Fruit fly (Drosophila melanogaster): ENCODE results near the gene CG11837.

Gene CG11837

DNA sequence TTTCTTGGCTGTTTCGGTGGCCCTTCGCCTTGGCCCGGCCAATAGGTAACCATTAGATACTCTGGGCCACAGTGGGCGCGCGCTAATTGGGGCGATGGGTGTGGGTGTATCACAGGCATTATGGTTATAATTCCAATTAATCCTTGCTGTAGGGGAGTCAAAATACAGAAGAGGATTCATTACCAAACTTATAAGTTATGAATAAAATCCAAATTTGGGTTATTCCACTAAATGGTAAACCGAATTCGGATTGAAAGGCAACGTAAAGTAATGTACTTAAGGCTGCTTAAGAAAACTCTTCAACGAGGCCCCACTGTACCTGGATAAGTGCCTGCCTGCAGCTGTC lies 40.3 kb downstream of the CG11837 start (continued):
- TF ChIP-seq CG16813 (GFP tag; IDR thresholded peaks at IDR 0.05; ENCODE audit: partially characterized antibody), result no peak
- TF ChIP-seq Dfd (GFP tag; optimal IDR thresholded peaks at IDR 0.05), result no peak
- TF ChIP-seq CG7357 (GFP tag; IDR thresholded peaks at IDR 0.05), result peak; percentile 50; the same call in 1 of the 3 replicates
- peak; percentile 67 for TF ChIP-seq CG32532 (GFP tag; IDR thresholded peaks at IDR 0.05)
- TF ChIP-seq Ets65A (GFP tag), result no peak
- TF ChIP-seq tna (GFP tag; IDR thresholded peaks at IDR 0.05; ENCODE audit: partially characterized antibody), result no peak
- TF ChIP-seq CG33557 (GFP tag; optimal IDR thresholded peaks at IDR 0.05), result no peak
- TF ChIP-seq pnt (GFP tag; optimal IDR thresholded peaks at IDR 0.05), result peak; percentile 40
- peak; percentile 39 for TF ChIP-seq CG12071 (GFP tag; optimal IDR thresholded peaks at IDR 0.05)
- TF ChIP-seq CG6272 (GFP tag; IDR thresholded peaks at IDR 0.05), result peak; percentile 35; the same call in 1 of the 2 replicates
- no peak for TF ChIP-seq schlank (tag; optimal IDR thresholded peaks at IDR 0.05)
- no peak for TF ChIP-seq CG8765 (GFP tag; IDR thresholded peaks at IDR 0.05)
- no peak for TF ChIP-seq dati (GFP tag; IDR thresholded peaks at IDR 0.05)
- TF ChIP-seq CG2712 (tag; optimal IDR thresholded peaks at IDR 0.05), result peak; percentile 45
- TF ChIP-seq Meics (GFP tag; optimal IDR thresholded peaks at IDR 0.05), result peak; percentile 53
- peak; percentile 39 for TF ChIP-seq eyg (GFP tag; optimal IDR thresholded peaks at IDR 0.05)
- 0 out of 2 replicates have a peak, but pooled peaks have one; percentile 25 for TF ChIP-seq CG14667 (GFP tag; IDR thresholded peaks at IDR 0.05)
- peak; percentile 30 for TF ChIP-seq CG8924 (tag; optimal IDR thresholded peaks at IDR 0.05)
- no peak for TF ChIP-seq CG11723 (GFP tag; optimal IDR thresholded peaks at IDR 0.05)
- peak; percentile 23 for TF ChIP-seq CG18476 (GFP tag; optimal IDR thresholded peaks at IDR 0.05)
- peak; percentile 43 for TF ChIP-seq scrt (GFP tag; optimal IDR thresholded peaks at IDR 0.05)
- TF ChIP-seq insv (GFP tag; optimal IDR thresholded peaks at IDR 0.05), result no peak
- TF ChIP-seq CG9817 (tag; optimal IDR thresholded peaks at IDR 0.05), result peak; percentile 12
- peak; percentile 73 for TF ChIP-seq lmd (GFP tag; IDR thresholded peaks at IDR 0.05)
- peak; percentile 44; the same call in 1 of the 2 replicates for TF ChIP-seq Ada2b (GFP tag; IDR thresholded peaks at IDR 0.05)
- TF ChIP-seq Drgx (GFP tag; IDR thresholded peaks at IDR 0.05), result 0 out of 2 replicates have a peak, but pooled peaks have one; percentile 30
- TF ChIP-seq CG34376 (GFP tag; optimal IDR thresholded peaks at IDR 0.05), result peak; percentile 13
- peak; percentile 55 for TF ChIP-seq Asciz (GFP tag; optimal IDR thresholded peaks at IDR 0.05)
- TF ChIP-seq CG1233 (GFP tag; optimal IDR thresholded peaks at IDR 0.05), result peak; percentile 40
- TF ChIP-seq bsh (GFP tag; optimal IDR thresholded peaks at IDR 0.05), result no peak
- peak; percentile 66 for TF ChIP-seq CG3281 (GFP tag; optimal IDR thresholded peaks at IDR 0.05)
- no peak for TF ChIP-seq CG4707 (GFP tag; optimal IDR thresholded peaks at IDR 0.05)
- peak; percentile 45 for TF ChIP-seq Nf-YC (tag; optimal IDR thresholded peaks at IDR 0.05)
- peak; percentile 20 for TF ChIP-seq CG30403 (GFP tag; optimal IDR thresholded peaks at IDR 0.05)
- TF ChIP-seq Rfx (GFP tag; IDR thresholded peaks at IDR 0.05), result peak; percentile 64
- no peak for TF ChIP-seq Dek (tag; optimal IDR thresholded peaks at IDR 0.05)
- no peak for TF ChIP-seq fu2 (GFP tag; optimal IDR thresholded peaks at IDR 0.05)
- no peak for TF ChIP-seq CG43689 (GFP tag; IDR thresholded peaks at IDR 0.05)
- no peak for TF ChIP-seq NC2β (GFP tag; optimal IDR thresholded peaks at IDR 0.05)
- peak; percentile 30; the same call in 2 of the 3 replicates for TF ChIP-seq B-H1 (GFP tag; IDR thresholded peaks at IDR 0.05)
- TF ChIP-seq CG11696 (GFP tag; IDR thresholded peaks at IDR 0.05), result no peak
- TF ChIP-seq aop (GFP tag; IDR thresholded peaks at IDR 0.05), result no peak
- peak in 1 of 2 experiments; percentile 23 for TF ChIP-seq Eip74EF (GFP tag; optimal IDR thresholded peaks at IDR 0.05)
- peak; percentile 57; the same call in 1 of the 2 replicates for TF ChIP-seq klu (GFP tag; IDR thresholded peaks at IDR 0.05)
- no peak for TF ChIP-seq luna (GFP tag; optimal IDR thresholded peaks at IDR 0.05)
- TF ChIP-seq run (tag; optimal IDR thresholded peaks at IDR 0.05), result peak; percentile 21
- peak; percentile 52; the same call in 1 of the 3 replicates for TF ChIP-seq CG17361 (GFP tag; IDR thresholded peaks at IDR 0.05)
- peak; percentile 83 for TF ChIP-seq dysf (GFP tag; IDR thresholded peaks at IDR 0.05)
- peak; percentile 71 for TF ChIP-seq Xrp1 (GFP tag; IDR thresholded peaks at IDR 0.05)
- 0 out of 2 replicates have a peak, but pooled peaks have one; percentile 32 for TF ChIP-seq CG7372 (GFP tag; IDR thresholded peaks at IDR 0.05)
- TF ChIP-seq onecut (GFP tag; IDR thresholded peaks at IDR 0.05), result peak; percentile 6; the same call in 1 of the 2 replicates

Data from whole organism, embryonic.